Fruit fly (Drosophila melanogaster): ENCODE measurements around the gene TfIIA-L.

TfIIA-L gene

DNA sequence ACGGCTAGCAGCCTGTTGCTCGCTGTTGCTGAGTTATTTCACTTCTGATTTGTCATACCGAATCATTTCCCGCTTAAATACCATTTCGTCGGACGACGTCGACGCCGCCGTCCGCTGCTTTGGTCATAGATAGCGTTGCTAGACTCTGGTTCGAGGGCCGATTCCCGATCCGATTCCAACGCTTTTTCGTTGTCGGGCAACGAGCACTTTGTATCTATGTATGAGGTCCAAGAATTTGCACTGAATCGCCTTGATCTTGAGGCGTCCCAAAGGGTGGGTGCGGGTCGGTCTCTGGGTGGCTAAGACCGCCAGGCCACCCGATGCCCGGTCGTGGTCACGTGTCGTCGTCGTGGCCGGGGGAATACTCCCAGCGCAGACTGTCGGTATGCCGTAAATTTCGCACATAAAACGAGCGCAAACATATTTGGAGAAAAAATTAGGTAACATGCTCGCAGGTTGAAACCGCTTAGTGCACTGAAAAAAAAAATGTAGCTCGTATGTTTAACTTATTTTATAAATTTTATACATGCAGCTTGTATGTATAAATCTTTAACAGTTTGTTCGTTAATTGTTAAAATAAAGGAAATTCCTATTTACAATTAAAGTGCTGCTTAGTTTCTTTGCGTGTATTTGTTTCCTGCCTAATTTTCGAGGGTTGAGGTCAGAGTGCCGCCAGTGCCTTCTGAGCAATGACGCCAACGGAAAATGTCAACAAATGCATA is 41.4 kb downstream of the TfIIA-L start, which contains the start of gene CG3348 (continued):
- TF ChIP-seq bcd (GFP tag; optimal IDR thresholded peaks at IDR 0.05) (peak; percentile 82), CG11398 (GFP tag; optimal IDR thresholded peaks at IDR 0.05) (peak; percentile 15), CG31224 (GFP tag; IDR thresholded peaks at IDR 0.05) (peak; percentile 83), CG33557 (GFP tag; optimal IDR thresholded peaks at IDR 0.05) (no peak), unpg (GFP tag; optimal IDR thresholded peaks at IDR 0.05) (peak; percentile 80), CG10366 (GFP tag; IDR thresholded peaks at IDR 0.05) (peak; percentile 71), CG18764 (GFP tag; optimal IDR thresholded peaks at IDR 0.05) (peak; percentile 4), CG6689 (GFP tag; IDR thresholded peaks at IDR 0.05) (peak; percentile 59), unc-4 (GFP tag; IDR thresholded peaks at IDR 0.05; ENCODE audit: partially characterized antibody) (no peak), gce (GFP tag; IDR thresholded peaks at IDR 0.05) (0 out of 3 replicates have a peak, but pooled peaks have one; percentile 20), fd3F (GFP tag; optimal IDR thresholded peaks at IDR 0.05) (peak; percentile 51), gsb-n (tag; optimal IDR thresholded peaks at IDR 0.05) (peak; percentile 15), CG7372 (GFP tag; IDR thresholded peaks at IDR 0.05) (peak; percentile 58), CG8281 (tag; optimal IDR thresholded peaks at IDR 0.05) (peak; percentile 45), tio (GFP tag; optimal IDR thresholded peaks at IDR 0.05) (peak; percentile 49), CG1603 (tag; optimal IDR thresholded peaks at IDR 0.05) (peak; percentile 47), gt (GFP tag; IDR thresholded peaks at IDR 0.05) (no peak), ems (GFP tag; optimal IDR thresholded peaks at IDR 0.05) (peak; percentile 72), CG3847 (GFP tag; IDR thresholded peaks at IDR 0.05) (peak; percentile 76), sc (optimal IDR thresholded peaks at IDR 0.05) (no peak), sc (GFP tag; optimal IDR thresholded peaks at IDR 0.05) (peak; percentile 26), grau (tag; optimal IDR thresholded peaks at IDR 0.05) (peak; percentile 71), CG15479 (GFP tag; optimal IDR thresholded peaks at IDR 0.05) (no peak), bigmax (GFP tag; optimal IDR thresholded peaks at IDR 0.05) (no peak), CG6683 (GFP tag; optimal IDR thresholded peaks at IDR 0.05) (no peak), Elba2 (GFP tag; optimal IDR thresholded peaks at IDR 0.05) (no peak), nerfin-2 (GFP tag; IDR thresholded peaks at IDR 0.05; ENCODE audit: partially characterized antibody) (no peak), Hsf (GFP tag; optimal IDR thresholded peaks at IDR 0.05) (peak; percentile 71), CG10979 (tag; optimal IDR thresholded peaks at IDR 0.05) (peak; percentile 53), slou (GFP tag; optimal IDR thresholded peaks at IDR 0.05) (peak; percentile 17), repo (GFP tag; optimal IDR thresholded peaks at IDR 0.05) (no peak), CG7745 (tag; optimal IDR thresholded peaks at IDR 0.05) (no peak), CG17361 (GFP tag; IDR thresholded peaks at IDR 0.05) (peak; percentile 61), peb (GFP tag; IDR thresholded peaks at IDR 0.05) (no peak), CG30020 (tag; optimal IDR thresholded peaks at IDR 0.05) (no peak), pita (GFP tag; optimal IDR thresholded peaks at IDR 0.05) (no peak), chif (GFP tag; optimal IDR thresholded peaks at IDR 0.05) (peak; percentile 8 to 39), disco-r (GFP tag; optimal IDR thresholded peaks at IDR 0.05) (no peak), CG9215 (GFP tag; IDR thresholded peaks at IDR 0.05) (peak; percentile 77), Side (GFP tag; optimal IDR thresholded peaks at IDR 0.05) (peak; percentile 61), pum (GFP tag; optimal IDR thresholded peaks at IDR 0.05) (peak; percentile 38), Nf-YB (GFP tag; optimal IDR thresholded peaks at IDR 0.05) (peak; percentile 27), HmgD (GFP tag; optimal IDR thresholded peaks at IDR 0.05) (no peak), hb (GFP tag; IDR thresholded peaks at IDR 0.05; ENCODE audit: partially characterized antibody) (no peak), Mrtf (GFP tag; IDR thresholded peaks at IDR 0.05) (peak; percentile 58; the same call in 1 of the 3 replicates), br (optimal IDR thresholded peaks at IDR 0.05) (no peak), nmo (GFP tag; optimal IDR thresholded peaks at IDR 0.05) (peak; percentile 73), H2.0 (GFP tag; IDR thresholded peaks at IDR 0.05) (peak; percentile 67), CG13287 (GFP tag; IDR thresholded peaks at IDR 0.05; ENCODE audit: partially characterized antibody) (no peak), kah (GFP tag; optimal IDR thresholded peaks at IDR 0.05) (peak; percentile 14)

All from whole organism, embryonic.